Fruit fly (Drosophila melanogaster) whole organism, embryonic: ENCODE data around the gene CG6216.

Experiments
- ATbp ChIP-seq: fragments of 200-800 bp; sonication (Bioruptor generic); optimal IDR thresholded peaks from 2 replicates; lab custom pipeline; 2017; ENCODE audit warnings: missing biosample characterization, mild to moderate bottlenecking, missing genetic modification characterization, missing genetic modification reagents
- CG10979 ChIP-seq: fragments of 200-800 bp; sonication (Bioruptor generic); optimal IDR thresholded peaks from 2 replicates; lab custom pipeline; 2018; ENCODE audit warnings: missing biosample characterization, mild to moderate bottlenecking, missing genetic modification characterization, moderate library complexity
- CG11247 ChIP-seq: fragments of 200-800 bp; sonication (Bioruptor generic); IDR thresholded peaks from 2 replicates; pipeline ENCODE4 v1.3.6; 2022; ENCODE audit warnings: missing biosample characterization, missing genetic modification characterization
- CG14710 ChIP-seq: fragments of 200-800 bp; sonication (Bioruptor generic); optimal IDR thresholded peaks from 3 replicates; lab custom pipeline; 2019; ENCODE audit warnings: missing biosample characterization, mild to moderate bottlenecking, missing genetic modification characterization, moderate library complexity
- CG17361 ChIP-seq: fragments of 200-800 bp; sonication (Bioruptor generic); IDR thresholded peaks from 3 replicates; pipeline ENCODE4 v1.3.6; 2022; ENCODE audit warnings: missing biosample characterization, missing genetic modification characterization
- CG18011 ChIP-seq: fragments of 200-800 bp; sonication (Bioruptor generic); optimal IDR thresholded peaks from 2 replicates; lab custom pipeline; 2017; ENCODE audit warnings: missing biosample characterization, missing genetic modification characterization, mild to moderate bottlenecking, moderate library complexity, missing genotype
- CG2202 ChIP-seq: fragments of 200-800 bp; sonication (Bioruptor generic); optimal IDR thresholded peaks from 2 replicates; lab custom pipeline; 2018; ENCODE audit warnings: missing biosample characterization, mild to moderate bottlenecking, missing genetic modification characterization
- CG31224 ChIP-seq: fragments of 200-800 bp; sonication (Bioruptor generic); IDR thresholded peaks from 2 replicates; pipeline ENCODE4 v1.3.6; 2022; ENCODE audit warnings: missing biosample characterization, missing genetic modification characterization
- CG31441 ChIP-seq: fragments of 200-800 bp; sonication (Bioruptor generic); IDR thresholded peaks from 2 replicates; pipeline ENCODE4 v1.3.6; 2022; ENCODE audit warnings: missing biosample characterization, missing genetic modification characterization
- CG3281 ChIP-seq: fragments of 200-800 bp; sonication (Bioruptor generic); optimal IDR thresholded peaks from 3 replicates; lab custom pipeline; 2017; ENCODE audit warnings: missing biosample characterization, mild to moderate bottlenecking, missing genetic modification characterization
- CG33213 ChIP-seq: fragments of 200-800 bp; sonication (Bioruptor generic); optimal IDR thresholded peaks from 3 replicates; lab custom pipeline; 2016; ENCODE audit warnings: missing biosample characterization, missing genetic modification characterization
- CG3407 ChIP-seq: fragments of 200-800 bp; sonication (Bioruptor generic); optimal IDR thresholded peaks from 2 replicates; lab custom pipeline; 2018; ENCODE audit warnings: missing biosample characterization, mild to moderate bottlenecking, missing genetic modification characterization
- CG4424 ChIP-seq: fragments of 200-800 bp; sonication (Bioruptor generic); optimal IDR thresholded peaks from 3 replicates; lab custom pipeline; 2016; ENCODE audit warnings: missing biosample characterization, missing genetic modification characterization
- CG4854 ChIP-seq: fragments of 200-800 bp; sonication (Bioruptor generic); optimal IDR thresholded peaks from 2 replicates; lab custom pipeline; 2016; ENCODE audit warnings: missing biosample characterization, missing genetic modification characterization, inconsistent platforms
- CG5180 ChIP-seq: fragments of 200-800 bp; sonication (Bioruptor generic); optimal IDR thresholded peaks from 3 replicates; lab custom pipeline; 2017; ENCODE audit warnings: missing biosample characterization, missing genetic modification characterization, mild to moderate bottlenecking, moderate library complexity, missing genetic modification reagents
- CG6654 ChIP-seq: fragments of 200-800 bp; sonication (Bioruptor generic); optimal IDR thresholded peaks from 2 replicates; lab custom pipeline; 2017; ENCODE audit warnings: missing biosample characterization, mild to moderate bottlenecking, missing genetic modification characterization
- CG6765 ChIP-seq: fragments of 200-800 bp; sonication (Bioruptor generic); optimal IDR thresholded peaks from 3 replicates; lab custom pipeline; 2017; ENCODE audit warnings: missing biosample characterization, mild to moderate bottlenecking, missing genetic modification characterization
- CG7271 ChIP-seq: fragments of 200-800 bp; sonication (Bioruptor generic); optimal IDR thresholded peaks from 2 replicates; lab custom pipeline; 2018; ENCODE audit warnings: missing biosample characterization, mild to moderate bottlenecking, missing genetic modification characterization, moderate library complexity
- CG7839 ChIP-seq: fragments of 200-800 bp; sonication (Bioruptor generic); optimal IDR thresholded peaks from 3 replicates; lab custom pipeline; 2018; ENCODE audit warnings: missing biosample characterization, mild to moderate bottlenecking, missing genetic modification characterization, moderate library complexity
- CG9609 ChIP-seq: fragments of 200-800 bp; sonication (Bioruptor generic); optimal IDR thresholded peaks from 3 replicates; lab custom pipeline; 2016; ENCODE audit warnings: missing biosample characterization, missing genetic modification characterization
- D19B ChIP-seq: fragments of 200-800 bp; sonication (Bioruptor generic); optimal IDR thresholded peaks from 2 replicates; lab custom pipeline; 2017; ENCODE audit warnings: missing biosample characterization, mild to moderate bottlenecking, missing genetic modification characterization
- Hr39 ChIP-seq: fragments of >200 bp; optimal IDR thresholded peaks from 2 replicates; lab custom pipeline; 2017
- Myb ChIP-seq: fragments of 200-800 bp; sonication (Bioruptor generic); optimal IDR thresholded peaks from 2 replicates; lab custom pipeline; 2016; ENCODE audit warnings: missing biosample characterization, missing genetic modification characterization
- NFAT ChIP-seq: fragments of 200-800 bp; sonication (Bioruptor generic); IDR thresholded peaks from 2 replicates; pipeline ENCODE4 v1.3.6; 2022; ENCODE audit warnings: missing biosample characterization, missing genetic modification characterization
- Rfx ChIP-seq: fragments of 200-800 bp; sonication (Bioruptor generic); IDR thresholded peaks from 2 replicates; pipeline ENCODE4 v1.3.6; 2022; ENCODE audit warnings: missing biosample characterization, missing genetic modification characterization
- Six4 ChIP-seq: fragments of 200-800 bp; sonication (Bioruptor generic); optimal IDR thresholded peaks from 2 replicates; lab custom pipeline; 2016; ENCODE audit warnings: missing biosample characterization, missing genetic modification characterization
- Sry-β ChIP-seq: fragments of 200-800 bp; sonication (Bioruptor generic); optimal IDR thresholded peaks from 2 replicates; lab custom pipeline; 2018; ENCODE audit warnings: missing biosample characterization, mild to moderate bottlenecking, missing genetic modification characterization, moderate library complexity
- Xbp1 ChIP-seq: fragments of 200-800 bp; sonication (Bioruptor generic); optimal IDR thresholded peaks from 3 replicates; lab custom pipeline; 2016; ENCODE audit warnings: missing biosample characterization, mild to moderate bottlenecking, missing genetic modification characterization
- bbx ChIP-seq: fragments of 200-800 bp; sonication (Bioruptor generic); IDR thresholded peaks from 2 replicates; pipeline ENCODE4 v1.3.6; 2022; ENCODE audit warnings: missing biosample characterization, missing genetic modification characterization; ENCODE audit not compliant: partially characterized antibody
- caup ChIP-seq: fragments of 200-800 bp; sonication (Bioruptor generic); optimal IDR thresholded peaks from 3 replicates; lab custom pipeline; 2017; ENCODE audit warnings: missing biosample characterization, mild to moderate bottlenecking, missing genetic modification characterization, moderate library complexity; ENCODE audit not compliant: severe bottlenecking
- chm ChIP-seq: fragments of 200-800 bp; sonication (Bioruptor generic); IDR thresholded peaks from 2 replicates; pipeline ENCODE4 v1.3.6; 2022; ENCODE audit warnings: missing biosample characterization, missing genetic modification characterization
- emc ChIP-seq: fragments of 200-800 bp; sonication (Bioruptor generic); optimal IDR thresholded peaks from 2 replicates; lab custom pipeline; 2016; ENCODE audit warnings: missing biosample characterization, missing genetic modification characterization
- en ChIP-seq: fragments of 200-800 bp; sonication (Bioruptor generic); optimal IDR thresholded peaks from 2 replicates; lab custom pipeline; 2016; ENCODE audit warnings: missing biosample characterization, missing genetic modification characterization
- eyg ChIP-seq: fragments of 200-800 bp; sonication (Bioruptor generic); optimal IDR thresholded peaks from 3 replicates; lab custom pipeline; 2016; ENCODE audit warnings: missing biosample characterization, missing genetic modification characterization
- fd64A ChIP-seq: fragments of 200-800 bp; sonication (Bioruptor generic); optimal IDR thresholded peaks from 3 replicates; lab custom pipeline; 2018; ENCODE audit warnings: missing biosample characterization, mild to moderate bottlenecking, missing genetic modification characterization
- lola ChIP-seq, 3 experiments: fragments of >200 bp in 2 of 3; fragments of 200-800 bp in 1 of 3; sonication (Bioruptor generic) in 1 of 3; optimal IDR thresholded peaks; 2 replicates each; lab custom pipeline; 2017 to 2019; ENCODE audit warnings: missing biosample characterization in 3 of 3, missing genetic modification characterization in 3 of 3, mild to moderate bottlenecking in 1 of 3, moderate library complexity in 1 of 3
- mirr ChIP-seq: fragments of 200-800 bp; sonication (Bioruptor generic); optimal IDR thresholded peaks from 3 replicates; lab custom pipeline; 2018; ENCODE audit warnings: missing biosample characterization, mild to moderate bottlenecking, missing genetic modification characterization
- nerfin-1 ChIP-seq: fragments of 200-800 bp; sonication (Bioruptor generic); optimal IDR thresholded peaks from 3 replicates; lab custom pipeline; 2019; ENCODE audit warnings: missing biosample characterization, mild to moderate bottlenecking, missing genetic modification characterization, moderate library complexity
- nerfin-2 ChIP-seq: fragments of 200-800 bp; sonication (Bioruptor generic); IDR thresholded peaks from 2 replicates; pipeline ENCODE4 v1.3.6; 2022; ENCODE audit warnings: missing biosample characterization, missing genetic modification characterization; ENCODE audit not compliant: partially characterized antibody
- pho ChIP-seq: fragments of 200-800 bp; sonication (Bioruptor generic); optimal IDR thresholded peaks from 2 replicates; lab custom pipeline; 2016; ENCODE audit warnings: missing biosample characterization, missing genetic modification characterization
- ssp ChIP-seq: fragments of 200-800 bp; sonication (Bioruptor generic); IDR thresholded peaks from 2 replicates; pipeline ENCODE4 v1.3.6; 2022; ENCODE audit warnings: missing biosample characterization, missing genetic modification characterization
- stwl ChIP-seq: fragments of 200-800 bp; sonication (Bioruptor generic); optimal IDR thresholded peaks from 3 replicates; lab custom pipeline; 2018; ENCODE audit warnings: missing biosample characterization, mild to moderate bottlenecking, missing genetic modification characterization, moderate library complexity
- tll ChIP-seq, 2 experiments: fragments of 200-800 bp in 1 of 2; fragments of >200 bp in 1 of 2; sonication (Bioruptor generic) in 1 of 2; optimal IDR thresholded peaks; 2 replicates each; lab custom pipeline; 2017 to 2019; ENCODE audit warnings: missing biosample characterization in 2 of 2, missing genetic modification characterization in 2 of 2, mild to moderate bottlenecking in 1 of 2, moderate library complexity in 1 of 2
- trem ChIP-seq: fragments of 200-800 bp; optimal IDR thresholded peaks from 3 replicates; lab custom pipeline; 2019; ENCODE audit warnings: missing biosample characterization, mild to moderate bottlenecking, missing genetic modification characterization, moderate library complexity
- unpg ChIP-seq: fragments of 200-800 bp; sonication (Bioruptor generic); optimal IDR thresholded peaks from 3 replicates; lab custom pipeline; 2018; ENCODE audit warnings: missing biosample characterization, mild to moderate bottlenecking, missing genetic modification characterization, moderate library complexity
- yki ChIP-seq: fragments of >200 bp; optimal IDR thresholded peaks from 3 replicates; lab custom pipeline; 2018
- z ChIP-seq: fragments of 200-800 bp; sonication (Bioruptor generic); IDR thresholded peaks from 3 replicates; pipeline ENCODE4 v1.3.6; 2022; ENCODE audit warnings: missing biosample characterization, missing genetic modification characterization
- zen ChIP-seq: fragments of 200-800 bp; sonication (Bioruptor generic); optimal IDR thresholded peaks from 3 replicates; lab custom pipeline; 2018; ENCODE audit warnings: missing biosample characterization, mild to moderate bottlenecking, missing genetic modification characterization, moderate library complexity
- zf30C ChIP-seq: fragments of 200-800 bp; sonication (Bioruptor generic); optimal IDR thresholded peaks from 3 replicates; lab custom pipeline; 2018; ENCODE audit warnings: missing biosample characterization, mild to moderate bottlenecking, missing genetic modification characterization

CG6216 gene

dm6 chr3L:11125636-11126532, 24.7 kb downstream of the CG6216 start (continued):
- no peak for TF ChIP-seq CG31441 (GFP tag; lab: Robert Waterston, UW)
- TF ChIP-seq eyg: no peak
- no peak for TF ChIP-seq CG6765 (GFP tag; lab: Kevin White, UChicago)
- TF ChIP-seq CG4424 (GFP tag; lab: Kevin White, UChicago): peak; percentile 3
- no peak for TF ChIP-seq tll (GFP tag; optimal IDR thresholded peaks at IDR 0.05; lab: Kevin White, UChicago)
- no peak for TF ChIP-seq D19B (GFP tag; lab: Kevin White, UChicago)
- no peak for TF ChIP-seq Sry-β (GFP tag; lab: Kevin White, UChicago)
- no peak for TF ChIP-seq CG11247
- TF ChIP-seq CG9609 (GFP tag; lab: Kevin White, UChicago): no peak
- TF ChIP-seq z (GFP tag; lab: Robert Waterston, UW): 0 out of 3 replicates have a peak, but pooled peaks have one; percentile 13
- TF ChIP-seq CG33213 (GFP tag; lab: Kevin White, UChicago): no peak
- no peak for TF ChIP-seq yki
- no peak for TF ChIP-seq chm (GFP tag; lab: Robert Waterston, UW)
- no peak for TF ChIP-seq mirr (GFP tag; lab: Kevin White, UChicago)
- no peak for TF ChIP-seq CG4854 (GFP tag; lab: Kevin White, UChicago)
- TF ChIP-seq pho: no peak
- no peak for TF ChIP-seq Six4 (GFP tag; lab: Kevin White, UChicago)
- no peak for TF ChIP-seq CG18011 (GFP tag; lab: Kevin White, UChicago)
- no peak for TF ChIP-seq nerfin-2 (GFP tag; lab: Robert Waterston, UW)
- TF ChIP-seq CG31224: no peak
- TF ChIP-seq nerfin-1 (tag; lab: Kevin White, UChicago): no peak
- TF ChIP-seq Myb (GFP tag; lab: Kevin White, UChicago): no peak
- no peak for TF ChIP-seq fd64A (GFP tag; lab: Kevin White, UChicago)
- peak; percentile 55 for TF ChIP-seq trem (tag; lab: Kevin White, UChicago)
- TF ChIP-seq stwl (tag; lab: Kevin White, UChicago): no peak
- TF ChIP-seq unpg: no peak
- no peak for TF ChIP-seq Rfx (GFP tag; lab: Robert Waterston, UW)
- TF ChIP-seq NFAT (GFP tag; lab: Robert Waterston, UW): 0 out of 2 replicates have a peak, but pooled peaks have one; percentile 16
- peak; percentile 29; the same call in 1 of the 2 replicates for TF ChIP-seq bbx
- TF ChIP-seq emc: no peak
- no peak for TF ChIP-seq ATbp (GFP tag; lab: Kevin White, UChicago)
- peak; percentile 10 for TF ChIP-seq CG10979 (tag; lab: Kevin White, UChicago)
- no peak for TF ChIP-seq ssp (GFP tag; lab: Robert Waterston, UW)
- TF ChIP-seq CG3281 (GFP tag; lab: Kevin White, UChicago): peak; percentile 50
- TF ChIP-seq CG5180 (GFP tag; lab: Kevin White, UChicago): no peak
- no peak for TF ChIP-seq CG3407 (GFP tag; lab: Kevin White, UChicago)
- TF ChIP-seq zf30C: no peak
- TF ChIP-seq Xbp1 (GFP tag; lab: Kevin White, UChicago): no peak
- no peak for TF ChIP-seq CG2202 (tag; lab: Kevin White, UChicago)
- no peak for TF ChIP-seq en (GFP tag; lab: Kevin White, UChicago)
- TF ChIP-seq CG7839 (tag; lab: Kevin White, UChicago): no peak
- no peak for TF ChIP-seq CG14710 (tag; lab: Kevin White, UChicago)
- peak; percentile 22; the same call in 1 of the 3 replicates for TF ChIP-seq CG17361
- peak; percentile 20 for TF ChIP-seq zen
- no peak for TF ChIP-seq CG7271
- no peak for TF ChIP-seq Hr39 (lab: Kevin White, UChicago)
- TF ChIP-seq caup (GFP tag; lab: Kevin White, UChicago): peak; percentile 22
- TF ChIP-seq CG6654: peak; percentile 95
- no peak for TF ChIP-seq lola (GFP tag; optimal IDR thresholded peaks at IDR 0.05; lab: Kevin White, UChicago)
